Fruit fly (Drosophila melanogaster) whole organism, adult: ENCODE results near the gene parvin.

Experiments
- CG11617 ChIP-seq: fragments of 200-800 bp; sonication (Bioruptor generic); optimal IDR thresholded peaks from 2 replicates; lab custom pipeline; 2017; ENCODE audit warnings: mild to moderate bottlenecking, missing biosample characterization, missing genetic modification reagents, missing genetic modification characterization
- CG12768 ChIP-seq: fragments of 200-800 bp; sonication (Bioruptor generic); optimal IDR thresholded peaks from 2 replicates; lab custom pipeline; 2017; ENCODE audit warnings: missing biosample characterization, missing genetic modification characterization, mild to moderate bottlenecking, moderate library complexity, missing genetic modification reagents
- CG14711 ChIP-seq: fragments of 200-800 bp; sonication (Bioruptor generic); optimal IDR thresholded peaks from 2 replicates; lab custom pipeline; 2018; ENCODE audit warnings: missing biosample characterization, mild to moderate bottlenecking, missing genetic modification characterization, moderate library complexity
- CG1620 ChIP-seq: fragments of 200-800 bp; sonication (Bioruptor generic); optimal IDR thresholded peaks from 2 replicates; lab custom pipeline; 2016; ENCODE audit warnings: missing biosample characterization, missing genetic modification characterization
- CG33017 ChIP-seq: fragments of 200-800 bp; sonication (Bioruptor generic); optimal IDR thresholded peaks from 2 replicates; lab custom pipeline; 2018; ENCODE audit warnings: missing biosample characterization, mild to moderate bottlenecking, missing genetic modification characterization, moderate library complexity
- CG5204 ChIP-seq: fragments of 200-800 bp; sonication (Bioruptor generic); optimal IDR thresholded peaks from 2 replicates; lab custom pipeline; 2016; ENCODE audit warnings: missing biosample characterization, missing genetic modification characterization
- CG7045 ChIP-seq: fragments of 200-800 bp; sonication (Bioruptor generic); optimal IDR thresholded peaks from 2 replicates; lab custom pipeline; 2017; ENCODE audit warnings: missing biosample characterization, mild to moderate bottlenecking, missing genetic modification characterization
- CG7101 ChIP-seq: fragments of 200-800 bp; sonication (Bioruptor generic); optimal IDR thresholded peaks from 2 replicates; lab custom pipeline; 2018; ENCODE audit warnings: missing biosample characterization, mild to moderate bottlenecking, missing genetic modification characterization, moderate library complexity
- Clk ChIP-seq: fragments of 200-800 bp; sonication (Bioruptor generic); optimal IDR thresholded peaks from 2 replicates; lab custom pipeline; 2017; ENCODE audit warnings: missing biosample characterization, missing genetic modification characterization
- Crg-1 ChIP-seq: fragments of 200-800 bp; sonication (Bioruptor generic); optimal IDR thresholded peaks from 2 replicates; lab custom pipeline; 2016; ENCODE audit warnings: missing biosample characterization, missing genetic modification characterization
- Hr96 ChIP-seq: fragments of 200-800 bp; sonication (Bioruptor generic); optimal IDR thresholded peaks from 2 replicates; lab custom pipeline; 2016; ENCODE audit warnings: missing biosample characterization, missing genetic modification characterization
- Mnt ChIP-seq: fragments of 200-800 bp; sonication (Bioruptor generic); optimal IDR thresholded peaks from 2 replicates; lab custom pipeline; 2016; ENCODE audit warnings: missing biosample characterization, mild to moderate bottlenecking, missing genetic modification characterization
- bab1 ChIP-seq: fragments of 200-800 bp; sonication (Bioruptor generic); optimal IDR thresholded peaks from 3 replicates; lab custom pipeline; 2019; ENCODE audit warnings: missing biosample characterization, mild to moderate bottlenecking, missing genetic modification characterization, moderate library complexity
- cic ChIP-seq: fragments of 200-800 bp; sonication (Bioruptor generic); optimal IDR thresholded peaks from 2 replicates; lab custom pipeline; 2017; ENCODE audit warnings: missing biosample characterization, mild to moderate bottlenecking, missing genetic modification characterization, moderate library complexity
- cnc ChIP-seq, 2 experiments: fragments of >200 bp; optimal IDR thresholded peaks; 2 replicates each; lab custom pipeline; 2017
- kay ChIP-seq: fragments of 200-800 bp; sonication (Bioruptor generic); peaks from one replicate; lab custom pipeline; 2016; ENCODE audit warnings: missing biosample characterization, missing genetic modification characterization, borderline replicate concordance
- ovo ChIP-seq: fragments of 200-800 bp; sonication (Bioruptor generic); optimal IDR thresholded peaks from 2 replicates; lab custom pipeline; 2016; ENCODE audit warnings: missing biosample characterization, missing genetic modification characterization
- pad ChIP-seq: fragments of 200-800 bp; sonication (Bioruptor generic); optimal IDR thresholded peaks from 3 replicates; lab custom pipeline; 2017; ENCODE audit warnings: missing biosample characterization, missing genetic modification characterization, mild to moderate bottlenecking, moderate library complexity, missing genetic modification reagents
- tj ChIP-seq: fragments of 200-800 bp; sonication (Bioruptor generic); optimal IDR thresholded peaks from 3 replicates; lab custom pipeline; 2017; ENCODE audit warnings: missing biosample characterization, mild to moderate bottlenecking, missing genetic modification characterization, moderate library complexity
- toe ChIP-seq: fragments of 200-800 bp; sonication (Bioruptor generic); optimal IDR thresholded peaks from 2 replicates; lab custom pipeline; 2016; ENCODE audit warnings: missing biosample characterization, missing genetic modification characterization

parvin gene

dm6 chrX:19785403-19785802, 39.6 kb downstream of the parvin start:
- TF ChIP-seq CG33017 (tag; lab: Kevin White, UChicago) (no peak), CG14711 (tag; lab: Kevin White, UChicago) (no peak), kay (GFP tag; lab: Kevin White, UChicago) (no peak), Clk (GFP tag; lab: Kevin White, UChicago) (no peak), Mnt (GFP tag; lab: Kevin White, UChicago) (no peak), CG5204 (GFP tag; lab: Kevin White, UChicago) (no peak), CG11617 (GFP tag; lab: Kevin White, UChicago) (no peak), ovo (GFP tag; lab: Kevin White, UChicago) (no peak), Crg-1 (no peak), CG1620 (GFP tag; lab: Kevin White, UChicago) (no peak), cnc (optimal IDR thresholded peaks at IDR 0.05; lab: Kevin White, UChicago) (no peak)

dm6 chrX:19786823-19787222, 41.0 kb downstream of the parvin start:
- TF ChIP-seq Mnt (GFP tag; lab: Kevin White, UChicago), result no peak
- TF ChIP-seq Hr96 (GFP tag; lab: Kevin White, UChicago), result no peak
- no peak for TF ChIP-seq tj (GFP tag; lab: Kevin White, UChicago)
- TF ChIP-seq cic (GFP tag; lab: Kevin White, UChicago), result no peak
- no peak for TF ChIP-seq CG5204 (GFP tag; lab: Kevin White, UChicago)
- no peak for TF ChIP-seq cnc (optimal IDR thresholded peaks at IDR 0.05; lab: Kevin White, UChicago)
- no peak for TF ChIP-seq pad (GFP tag; lab: Kevin White, UChicago)
- TF ChIP-seq CG7045 (GFP tag; lab: Kevin White, UChicago), result no peak
- TF ChIP-seq CG33017 (tag; lab: Kevin White, UChicago), result no peak
- TF ChIP-seq CG1620 (GFP tag; lab: Kevin White, UChicago), result no peak
- TF ChIP-seq CG11617 (GFP tag; lab: Kevin White, UChicago), result no peak
- TF ChIP-seq kay (GFP tag; lab: Kevin White, UChicago), result no peak
- no peak for TF ChIP-seq CG14711 (tag; lab: Kevin White, UChicago)
- TF ChIP-seq Crg-1, result no peak
- no peak for TF ChIP-seq ovo (GFP tag; lab: Kevin White, UChicago)
- TF ChIP-seq CG7101, result no peak

- TF ChIP-seq CG14711 (tag; lab: Kevin White, UChicago) (no peak), cnc (optimal IDR thresholded peaks at IDR 0.05; lab: Kevin White, UChicago) (no peak), pad (GFP tag; lab: Kevin White, UChicago) (no peak), kay (GFP tag; lab: Kevin White, UChicago) (no peak), Clk (GFP tag; lab: Kevin White, UChicago) (no peak), bab1 (no peak), CG11617 (GFP tag; lab: Kevin White, UChicago) (no peak), CG7101 (no peak), toe (GFP tag; lab: Kevin White, UChicago) (no peak)
Observed at dm6 chrX:19787921-19788620, 42.2 kb downstream of the parvin start.

- TF ChIP-seq toe (GFP tag; lab: Kevin White, UChicago) (no peak), pad (GFP tag; lab: Kevin White, UChicago) (no peak), Mnt (GFP tag; lab: Kevin White, UChicago) (no peak), CG12768 (no peak), CG33017 (tag; lab: Kevin White, UChicago) (no peak), CG1620 (GFP tag; lab: Kevin White, UChicago) (no peak), Clk (GFP tag; lab: Kevin White, UChicago) (no peak), tj (GFP tag; lab: Kevin White, UChicago) (no peak), CG11617 (GFP tag; lab: Kevin White, UChicago) (no peak), ovo (GFP tag; lab: Kevin White, UChicago) (no peak), cic (GFP tag; lab: Kevin White, UChicago) (no peak), CG5204 (GFP tag; lab: Kevin White, UChicago) (no peak)
Observed at dm6 chrX:19788621-19788944, 42.7 kb downstream of the parvin start.

dm6 chrX:19791832-19792231, 46.0 kb downstream of the parvin start:
- TF ChIP-seq kay (GFP tag; lab: Kevin White, UChicago) (no peak), Hr96 (GFP tag; lab: Kevin White, UChicago) (no peak), CG5204 (GFP tag; lab: Kevin White, UChicago) (no peak), CG11617 (GFP tag; lab: Kevin White, UChicago) (no peak), cic (GFP tag; lab: Kevin White, UChicago) (no peak), CG14711 (tag; lab: Kevin White, UChicago) (no peak), CG12768 (no peak), CG7101 (no peak), CG1620 (GFP tag; lab: Kevin White, UChicago) (no peak), pad (GFP tag; lab: Kevin White, UChicago) (no peak), toe (GFP tag; lab: Kevin White, UChicago) (no peak), Mnt (GFP tag; lab: Kevin White, UChicago) (no peak), CG7045 (GFP tag; lab: Kevin White, UChicago) (no peak), Clk (GFP tag; lab: Kevin White, UChicago) (no peak), bab1 (no peak), ovo (GFP tag; lab: Kevin White, UChicago) (no peak), cnc (optimal IDR thresholded peaks at IDR 0.05; lab: Kevin White, UChicago) (no peak), CG33017 (tag; lab: Kevin White, UChicago) (no peak), Crg-1 (no peak), tj (GFP tag; lab: Kevin White, UChicago) (no peak)

- TF ChIP-seq CG11617 (GFP tag; lab: Kevin White, UChicago), result no peak
- TF ChIP-seq ovo (GFP tag; lab: Kevin White, UChicago), result no peak
- TF ChIP-seq pad (GFP tag; lab: Kevin White, UChicago), result no peak
- TF ChIP-seq CG12768, result no peak
- no peak for TF ChIP-seq CG1620 (GFP tag; lab: Kevin White, UChicago)
- no peak for TF ChIP-seq Mnt (GFP tag; lab: Kevin White, UChicago)
- TF ChIP-seq toe (GFP tag; lab: Kevin White, UChicago), result no peak
- TF ChIP-seq kay (GFP tag; lab: Kevin White, UChicago), result no peak
- TF ChIP-seq cnc (optimal IDR thresholded peaks at IDR 0.05; lab: Kevin White, UChicago), result no peak
- no peak for TF ChIP-seq bab1
- no peak for TF ChIP-seq CG14711 (tag; lab: Kevin White, UChicago)
- TF ChIP-seq tj (GFP tag; lab: Kevin White, UChicago), result no peak
- no peak for TF ChIP-seq CG7045 (GFP tag; lab: Kevin White, UChicago)
- TF ChIP-seq Clk (GFP tag; lab: Kevin White, UChicago), result no peak
- no peak for TF ChIP-seq CG7101
Observed at dm6 chrX:19792572-19792971, 46.7 kb downstream of the parvin start.
